Fruit fly (Drosophila melanogaster) whole organism: Measurements from ENCODE around the gene Oseg5.

Experiments
- EcR ChIP-seq, 2 experiments: fragments of >200 bp; optimal IDR thresholded peaks; 2 replicates each; lab custom pipeline; 2017; ENCODE audit warnings: missing biosample characterization in 2 of 2, missing genetic modification characterization in 2 of 2, missing genetic modification reagents in 2 of 2
- pan ChIP-seq: fragments of >200 bp; optimal IDR thresholded peaks from 2 replicates; lab custom pipeline; 2017
- psq ChIP-seq: fragments of >200 bp; optimal IDR thresholded peaks from 2 replicates; lab custom pipeline; 2017
- usp ChIP-seq: fragments of >200 bp; optimal IDR thresholded peaks from 2 replicates; lab custom pipeline; 2017; ENCODE audit warnings: missing biosample characterization, missing genetic modification characterization, mixed read lengths

dm6 chr2L:20792988-20793544, 42.6 kb downstream of the Oseg5 start:
- TF ChIP-seq psq, result no peak
- no peak for TF ChIP-seq EcR (GFP tag; optimal IDR thresholded peaks at IDR 0.05; lab: Kevin White, UChicago)
- no peak for TF ChIP-seq usp (GFP tag; lab: Kevin White, UChicago)
- no peak for TF ChIP-seq pan (lab: Kevin White, UChicago)
